Worm (Caenorhabditis elegans) whole organism, mixed stage, embryonic: ENCODE data around the gene F25H9.2.
"Not testable (repeated sequence)": the region's sequence is repeated elsewhere in the genome, so short reads cannot be mapped to it uniquely, and the experiment has no call there.

Experiments used
- M03D4.4 ChIP-seq: sonication (generic microtip); optimal IDR thresholded peaks from 2 replicates; lab custom pipeline; 2017; ENCODE audit warnings: mild to moderate bottlenecking, missing genetic modification characterization, missing compliant biosample characterization
- cnd-1 ChIP-seq: fragments of 200-800 bp; sonication (Bioruptor generic); optimal IDR thresholded peaks from 2 replicates; lab custom pipeline; 2018; ENCODE audit warnings: mild to moderate bottlenecking, missing genetic modification characterization, missing compliant biosample characterization
- elt-3 ChIP-seq: fragments of 150-350 bp; optimal IDR thresholded peaks from 2 replicates; lab custom pipeline; 2014; ENCODE audit warnings: missing biosample characterization, missing genetic modification characterization
- lin-13 ChIP-seq: fragments of 150-350 bp; optimal IDR thresholded peaks from 2 replicates; lab custom pipeline; 2014; ENCODE audit warnings: missing biosample characterization, missing genetic modification characterization
- lsy-2 ChIP-seq: fragments of 150-350 bp; optimal IDR thresholded peaks from 2 replicates; lab custom pipeline; 2014; ENCODE audit warnings: missing biosample characterization, missing genetic modification characterization
- mab-5 ChIP-seq: fragments of 150-350 bp; optimal IDR thresholded peaks from 2 replicates; lab custom pipeline; 2014; ENCODE audit warnings: missing biosample characterization, missing genetic modification characterization
- mls-2 ChIP-seq: sonication (generic microtip); optimal IDR thresholded peaks from 2 replicates; lab custom pipeline; 2016; ENCODE audit warnings: mild to moderate bottlenecking, missing genetic modification characterization, moderate library complexity, missing compliant biosample characterization
- nhr-12 ChIP-seq: fragments of 150-350 bp; optimal IDR thresholded peaks from 2 replicates; lab custom pipeline; 2014; ENCODE audit warnings: missing biosample characterization, missing genetic modification characterization
- nhr-28 ChIP-seq: fragments of 150-350 bp; optimal IDR thresholded peaks from 2 replicates; lab custom pipeline; 2014; ENCODE audit warnings: missing biosample characterization, missing genetic modification characterization
- nhr-76 ChIP-seq: sonication (generic microtip); optimal IDR thresholded peaks from 2 replicates; lab custom pipeline; 2017; ENCODE audit warnings: missing biosample characterization, missing genetic modification characterization
- snpc-4 ChIP-seq: fragments of 150-350 bp; optimal IDR thresholded peaks from 2 replicates; lab custom pipeline; 2014; ENCODE audit warnings: missing biosample characterization, missing genetic modification characterization
- unc-62 ChIP-seq: fragments of 150-350 bp; optimal IDR thresholded peaks from 2 replicates; lab custom pipeline; 2014; ENCODE audit warnings: missing biosample characterization, missing genetic modification reagents, missing genetic modification characterization
- ztf-11 ChIP-seq: fragments of 150-350 bp; optimal IDR thresholded peaks from 2 replicates; lab custom pipeline; 2014; ENCODE audit warnings: missing biosample characterization, missing genetic modification characterization

- not testable (repeated sequence) for TF ChIP-seq nhr-12 (tag; lab: Kevin White, UChicago); nhr-76 (tag; lab: Kevin White, UChicago); mls-2 (tag; lab: Kevin White, UChicago); snpc-4 (tag; lab: Kevin White, UChicago); lin-13 (tag; lab: Kevin White, UChicago); mab-5; unc-62 (GFP tag; lab: Kevin White, UChicago); nhr-28 (tag; lab: Kevin White, UChicago); ztf-11 (tag; lab: Kevin White, UChicago); lsy-2 (tag; lab: Kevin White, UChicago); cnd-1 (tag; lab: Kevin White, UChicago); M03D4.4 (tag; lab: Kevin White, UChicago); elt-3 (tag; lab: Kevin White, UChicago)
Measured at ce11 chrV:13443535-13443934, 14.3 kb upstream of the F25H9.2 start, which contains the start of gene Y2H9A.6.
